Worm (Caenorhabditis elegans): ENCODE measurements around the gene C09G1.2.

DNA sequence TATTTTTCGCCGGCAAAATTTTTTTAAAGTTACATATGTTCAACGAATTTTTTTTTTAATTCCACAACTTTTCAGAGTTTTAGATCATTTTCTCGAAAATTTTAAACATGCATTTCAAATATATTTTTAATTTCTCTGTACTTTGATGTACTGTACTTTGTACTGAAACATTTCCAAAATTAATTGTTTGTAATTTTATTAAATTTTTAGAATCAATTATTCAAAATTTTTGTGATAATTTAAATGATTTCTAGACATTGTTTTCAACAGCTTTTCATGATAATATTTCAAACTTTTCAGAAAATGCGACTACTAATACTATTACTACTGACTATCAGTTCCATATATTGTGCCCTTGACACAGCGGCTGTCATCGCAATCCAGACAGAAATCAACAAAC, 38.8 kb downstream of the C09G1.2 start, which contains the start of gene mec-5:
- no peak for TF ChIP-seq nhr-76 (tag; optimal IDR thresholded peaks at IDR 0.05)
- TF ChIP-seq ztf-11 (tag; optimal IDR thresholded peaks at IDR 0.05), result no peak

Data from whole organism, mixed stage, embryonic.